Worm (Caenorhabditis elegans) whole organism, young adult: ENCODE measurements around the gene mtq-2.

ENCODE experiments used
- F39B2.1 ChIP-seq: fragments of 200-800 bp; sonication (Bioruptor generic); IDR thresholded peaks from 2 replicates; pipeline ENCODE4 v1.3.6; 2022; ENCODE audit warnings: missing genetic modification reagents, missing genetic modification characterization, missing compliant biosample characterization
- Y56A3A.18 ChIP-seq: fragments of 200-800 bp; sonication (Bioruptor generic); IDR thresholded peaks from 2 replicates; pipeline ENCODE4 v1.3.6; 2022; ENCODE audit warnings: missing genetic modification reagents, missing genetic modification characterization, missing compliant biosample characterization
- ZK185.1 ChIP-seq: sonication (generic microtip); optimal IDR thresholded peaks from 2 replicates; lab custom pipeline; 2016; ENCODE audit warnings: mild to moderate bottlenecking, missing genetic modification characterization, missing compliant biosample characterization; ENCODE audit not compliant: poor library complexity, severe bottlenecking
- him-1 ChIP-seq: sonication (generic microtip); optimal IDR thresholded peaks from 2 replicates; lab custom pipeline; 2016; ENCODE audit warnings: missing genotype, missing genetic modification reagents, missing genetic modification characterization, missing compliant biosample characterization

DNA sequence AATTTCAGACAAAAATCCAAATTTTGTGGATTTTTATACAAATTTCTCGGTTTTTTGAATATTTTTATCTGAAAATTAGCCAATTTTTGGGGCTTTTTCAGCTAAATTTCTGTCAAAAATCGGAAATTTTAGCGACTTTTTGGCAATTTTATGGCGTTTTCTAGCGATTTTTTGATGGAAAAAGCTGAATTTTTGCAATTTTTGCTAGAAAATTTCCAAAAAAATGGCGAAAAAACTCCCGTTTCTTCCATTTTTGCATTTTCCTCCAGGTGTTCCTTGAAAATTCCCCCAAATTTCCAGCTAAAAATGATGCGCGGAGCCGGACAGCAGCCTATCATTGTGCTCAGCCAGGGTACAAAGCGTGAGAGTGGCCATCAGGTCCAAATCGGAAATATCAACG lies 44.0 kb upstream of the mtq-2 start, which contains the start of gene cct-3:
- TF ChIP-seq him-1 (tag; lab: Kevin White, UChicago) = no peak
- TF ChIP-seq ZK185.1 (tag; lab: Kevin White, UChicago) = no peak
- no peak for TF ChIP-seq F39B2.1 (GFP tag; lab: Robert Waterston, UW)
- no peak for TF ChIP-seq Y56A3A.18
